Fruit fly (Drosophila melanogaster) whole organism, prepupa: ENCODE measurements around the gene CG32264.

ENCODE experiments used
- Blimp-1 ChIP-seq: fragments of 200-800 bp; sonication (Bioruptor generic); optimal IDR thresholded peaks from 3 replicates; lab custom pipeline; 2017; ENCODE audit warnings: missing biosample characterization, missing genetic modification characterization, mild to moderate bottlenecking, moderate library complexity, missing genetic modification reagents
- CG10669 ChIP-seq: fragments of 200-800 bp; sonication (Bioruptor generic); optimal IDR thresholded peaks from 3 replicates; lab custom pipeline; 2018; ENCODE audit warnings: missing biosample characterization, mild to moderate bottlenecking, missing genetic modification characterization, moderate library complexity
- CG11294 ChIP-seq: fragments of 200-800 bp; sonication (Bioruptor generic); IDR thresholded peaks from 2 replicates; pipeline ENCODE4 v1.3.6; 2022; ENCODE audit warnings: missing biosample characterization, missing genetic modification characterization
- CG11902 ChIP-seq: fragments of 200-800 bp; sonication (Bioruptor generic); optimal IDR thresholded peaks from 3 replicates; lab custom pipeline; 2016; ENCODE audit warnings: missing biosample characterization, missing genetic modification characterization
- CG15336 ChIP-seq: fragments of 200-800 bp; sonication (Bioruptor generic); IDR thresholded peaks from 2 replicates; pipeline ENCODE4 v1.3.6; 2022; ENCODE audit warnings: missing biosample characterization, missing genetic modification characterization
- CG1621 ChIP-seq: fragments of 200-800 bp; sonication (Bioruptor generic); optimal IDR thresholded peaks from 3 replicates; lab custom pipeline; 2018; ENCODE audit warnings: missing biosample characterization, mild to moderate bottlenecking, missing genetic modification characterization
- CG16779 ChIP-seq: fragments of 200-800 bp; sonication (Bioruptor generic); optimal IDR thresholded peaks from 3 replicates; lab custom pipeline; 2017; ENCODE audit warnings: missing biosample characterization, mild to moderate bottlenecking, missing genetic modification characterization
- CG3032 ChIP-seq: fragments of 200-800 bp; optimal IDR thresholded peaks from 2 replicates; lab custom pipeline; 2019; ENCODE audit warnings: missing biosample characterization, mild to moderate bottlenecking, missing genetic modification characterization, moderate library complexity
- CG32006 ChIP-seq: fragments of 200-800 bp; sonication (Bioruptor generic); optimal IDR thresholded peaks from 3 replicates; lab custom pipeline; 2017; ENCODE audit warnings: missing biosample characterization, mild to moderate bottlenecking, missing genetic modification characterization
- CG34406 ChIP-seq: fragments of 200-800 bp; sonication (Bioruptor generic); optimal IDR thresholded peaks from 3 replicates; lab custom pipeline; 2016; ENCODE audit warnings: missing biosample characterization, missing genetic modification characterization
- CG3919 ChIP-seq: fragments of 200-800 bp; sonication (Bioruptor generic); optimal IDR thresholded peaks from 3 replicates; lab custom pipeline; 2016; ENCODE audit warnings: missing biosample characterization, missing genetic modification characterization
- CG4318 ChIP-seq: fragments of 200-800 bp; sonication (Bioruptor generic); optimal IDR thresholded peaks from 3 replicates; lab custom pipeline; 2017; ENCODE audit warnings: missing biosample characterization, mild to moderate bottlenecking, missing genetic modification characterization
- CG6808 ChIP-seq: fragments of 200-800 bp; sonication (Bioruptor generic); optimal IDR thresholded peaks from 3 replicates; lab custom pipeline; 2017; ENCODE audit warnings: missing biosample characterization, missing genetic modification characterization, mild to moderate bottlenecking, moderate library complexity, missing genetic modification reagents
- CG6854 ChIP-seq: fragments of 200-800 bp; sonication (Bioruptor generic); optimal IDR thresholded peaks from 2 replicates; lab custom pipeline; 2017; ENCODE audit warnings: missing biosample characterization, mild to moderate bottlenecking, missing genetic modification characterization
- CG8119 ChIP-seq: fragments of 200-800 bp; sonication (Bioruptor generic); IDR thresholded peaks from 3 replicates; pipeline ENCODE4 v1.3.6; 2022; ENCODE audit warnings: missing biosample characterization, missing genetic modification characterization
- CG8319 ChIP-seq: fragments of 200-800 bp; sonication (Bioruptor generic); optimal IDR thresholded peaks from 3 replicates; lab custom pipeline; 2016; ENCODE audit warnings: missing biosample characterization, missing genetic modification characterization
- CG8632 ChIP-seq: fragments of 200-800 bp; sonication (Bioruptor generic); optimal IDR thresholded peaks from 3 replicates; lab custom pipeline; 2016; ENCODE audit warnings: missing biosample characterization, missing genetic modification characterization
- CG9139 ChIP-seq: fragments of 200-800 bp; sonication (Bioruptor generic); optimal IDR thresholded peaks from 3 replicates; lab custom pipeline; 2017; ENCODE audit warnings: missing biosample characterization, mild to moderate bottlenecking, missing genetic modification characterization
- Eip75B ChIP-seq: fragments of 200-800 bp; sonication (Bioruptor generic); optimal IDR thresholded peaks from 3 replicates; lab custom pipeline; 2016; ENCODE audit warnings: missing biosample characterization, missing genetic modification characterization
- Eip78C ChIP-seq: fragments of 200-800 bp; sonication (Bioruptor generic); peaks from one replicate; lab custom pipeline; 2016; ENCODE audit warnings: missing biosample characterization, missing genetic modification characterization
- Gug ChIP-seq: fragments of 200-800 bp; sonication (Bioruptor generic); IDR thresholded peaks from 2 replicates; pipeline ENCODE4 v1.3.6; 2022; ENCODE audit warnings: missing biosample characterization, missing genetic modification characterization
- Hr39 ChIP-seq: fragments of 200-800 bp; sonication (Bioruptor generic); optimal IDR thresholded peaks from 2 replicates; lab custom pipeline; 2016; ENCODE audit warnings: missing biosample characterization, missing genetic modification characterization
- Hr4 ChIP-seq: fragments of 200-800 bp; sonication (Bioruptor generic); optimal IDR thresholded peaks from 3 replicates; lab custom pipeline; 2016; ENCODE audit warnings: missing biosample characterization, missing genetic modification characterization
- Lpt ChIP-seq: fragments of 200-800 bp; sonication (Bioruptor generic); optimal IDR thresholded peaks from 3 replicates; lab custom pipeline; 2016; ENCODE audit warnings: missing biosample characterization, missing genetic modification characterization
- OdsH ChIP-seq: fragments of 200-800 bp; sonication (Bioruptor generic); optimal IDR thresholded peaks from 3 replicates; lab custom pipeline; 2016; ENCODE audit warnings: missing biosample characterization, missing genetic modification characterization
- Smox ChIP-seq: fragments of 200-800 bp; sonication (Bioruptor generic); optimal IDR thresholded peaks from 3 replicates; lab custom pipeline; 2016; ENCODE audit warnings: missing biosample characterization, missing genetic modification characterization
- Sox102F ChIP-seq: fragments of 200-800 bp; sonication (Bioruptor generic); optimal IDR thresholded peaks from 2 replicates; lab custom pipeline; 2016; ENCODE audit warnings: missing biosample characterization, mild to moderate bottlenecking, missing genetic modification characterization
- Sox14 ChIP-seq: fragments of 200-800 bp; sonication (Bioruptor generic); optimal IDR thresholded peaks from 3 replicates; lab custom pipeline; 2016; ENCODE audit warnings: missing biosample characterization, missing genetic modification characterization
- Sox15 ChIP-seq: fragments of 200-800 bp; sonication (Bioruptor generic); optimal IDR thresholded peaks from 3 replicates; lab custom pipeline; 2016; ENCODE audit warnings: missing biosample characterization, missing genetic modification characterization
- achi ChIP-seq: fragments of 200-800 bp; sonication (Bioruptor generic); optimal IDR thresholded peaks from 3 replicates; lab custom pipeline; 2016; ENCODE audit warnings: missing biosample characterization, missing genetic modification characterization
- acj6 ChIP-seq: fragments of 200-800 bp; sonication (Bioruptor generic); optimal IDR thresholded peaks from 3 replicates; lab custom pipeline; 2016; ENCODE audit warnings: missing biosample characterization, missing genetic modification characterization
- cyc ChIP-seq: fragments of 200-800 bp; sonication (Bioruptor generic); optimal IDR thresholded peaks from 3 replicates; lab custom pipeline; 2016; ENCODE audit warnings: missing biosample characterization, missing genetic modification characterization
- eg ChIP-seq: fragments of 200-800 bp; sonication (Bioruptor generic); IDR thresholded peaks from 3 replicates; pipeline ENCODE4 v1.3.6; 2022; ENCODE audit warnings: missing biosample characterization, missing genetic modification characterization
- esn ChIP-seq: fragments of 200-800 bp; sonication (Bioruptor generic); optimal IDR thresholded peaks from 2 replicates; lab custom pipeline; 2016; ENCODE audit warnings: missing biosample characterization, mild to moderate bottlenecking, missing genetic modification characterization, moderate library complexity
- fd85E ChIP-seq: fragments of 200-800 bp; sonication (Bioruptor generic); optimal IDR thresholded peaks from 3 replicates; lab custom pipeline; 2016; ENCODE audit warnings: missing biosample characterization, missing genetic modification characterization
- fkh ChIP-seq: fragments of 200-800 bp; sonication (Bioruptor generic); optimal IDR thresholded peaks from 3 replicates; lab custom pipeline; 2017; ENCODE audit warnings: missing biosample characterization, mild to moderate bottlenecking, missing genetic modification characterization, moderate library complexity
- net ChIP-seq: fragments of 200-800 bp; sonication (Bioruptor generic); optimal IDR thresholded peaks from 3 replicates; lab custom pipeline; 2016; ENCODE audit warnings: missing biosample characterization, missing genetic modification characterization
- pdm3 ChIP-seq: fragments of 200-800 bp; sonication (Bioruptor generic); optimal IDR thresholded peaks from 3 replicates; lab custom pipeline; 2016; ENCODE audit warnings: missing biosample characterization, missing genetic modification characterization
- spab ChIP-seq: fragments of 200-800 bp; sonication (Bioruptor generic); optimal IDR thresholded peaks from 2 replicates; lab custom pipeline; 2017; ENCODE audit warnings: missing biosample characterization, mild to moderate bottlenecking, missing genetic modification characterization, missing genetic modification reagents
- ss ChIP-seq, 2 experiments: fragments of 200-800 bp; sonication (Bioruptor generic); optimal IDR thresholded peaks; 2 replicates in 1 of 2; 3 replicates in 1 of 2; lab custom pipeline; 2017 to 2018; ENCODE audit warnings: mild to moderate bottlenecking in 2 of 2, missing biosample characterization in 2 of 2, missing genetic modification characterization in 2 of 2, moderate library complexity in 1 of 2
- svp ChIP-seq: fragments of 200-800 bp; sonication (Bioruptor generic); peaks from one replicate; lab custom pipeline; 2016; ENCODE audit warnings: missing biosample characterization, missing genetic modification characterization
- topi ChIP-seq: fragments of 200-800 bp; sonication (Bioruptor generic); optimal IDR thresholded peaks from 3 replicates; lab custom pipeline; 2016; ENCODE audit warnings: missing biosample characterization, missing genetic modification characterization

Gene CG32264

dm6 chr3L:3765782-3766520 is 40.3 kb downstream of the CG32264 start (continued):
- TF ChIP-seq fd85E (GFP tag; lab: Kevin White, UChicago) (no peak), CG4318 (GFP tag; lab: Kevin White, UChicago) (peak; percentile 38), spab (GFP tag; lab: Kevin White, UChicago) (peak; percentile 64), acj6 (peak; percentile 53), CG6808 (peak; percentile 71), Blimp-1 (GFP tag; lab: Kevin White, UChicago) (no peak), Sox102F (GFP tag; lab: Kevin White, UChicago) (peak; percentile 16), Sox14 (GFP tag; lab: Kevin White, UChicago) (peak; percentile 63), CG1621 (tag; lab: Kevin White, UChicago) (peak; percentile 65)

- TF ChIP-seq Eip75B (GFP tag; lab: Kevin White, UChicago) (no peak), CG11294 (GFP tag; lab: Robert Waterston, UW) (no peak), CG8319 (GFP tag; lab: Kevin White, UChicago) (no peak), achi (no peak), Hr4 (GFP tag; lab: Kevin White, UChicago) (no peak), pdm3 (no peak), CG15336 (GFP tag; lab: Robert Waterston, UW) (0 out of 2 replicates have a peak, but pooled peaks have one; percentile 17)
- TF ChIP-seq, all 60 proteins: peak for 1
These were observed 41.9 kb downstream of the CG32264 start for dm6 chr3L:3764338-3764737.

- TF ChIP-seq esn (GFP tag; lab: Kevin White, UChicago) (no peak), eg (GFP tag; lab: Robert Waterston, UW) (0 out of 3 replicates have a peak, but pooled peaks have one; percentile 15), fd85E (GFP tag; lab: Kevin White, UChicago) (no peak), CG8119 (no peak)
These were observed 42.9 kb downstream of the CG32264 start for dm6 chr3L:3763335-3763734.

dm6 chr3L:3760395-3760997 is 45.8 kb downstream of the CG32264 start:
- TF ChIP-seq CG34406 (GFP tag; lab: Kevin White, UChicago) = no peak
- no peak for TF ChIP-seq fd85E (GFP tag; lab: Kevin White, UChicago)
- TF ChIP-seq CG10669 (GFP tag; lab: Kevin White, UChicago) = no peak
- TF ChIP-seq net (GFP tag; lab: Kevin White, UChicago) = no peak
- TF ChIP-seq topi = no peak
- TF ChIP-seq Sox14 (GFP tag; lab: Kevin White, UChicago) = peak; percentile 12
- TF ChIP-seq CG1621 (tag; lab: Kevin White, UChicago) = no peak
- TF ChIP-seq fkh (GFP tag; lab: Kevin White, UChicago) = no peak
- no peak for TF ChIP-seq CG3919 (GFP tag; lab: Kevin White, UChicago)
- no peak for TF ChIP-seq Eip75B (GFP tag; lab: Kevin White, UChicago)
- peak; percentile 59 for TF ChIP-seq Eip78C (GFP tag; lab: Kevin White, UChicago)
- TF ChIP-seq svp (GFP tag; lab: Kevin White, UChicago) = peak; percentile 62
- TF ChIP-seq CG32006 (GFP tag; lab: Kevin White, UChicago) = no peak
- no peak for TF ChIP-seq CG3032 (tag; lab: Kevin White, UChicago)
- TF ChIP-seq Gug (GFP tag; lab: Robert Waterston, UW) = no peak
- no peak for TF ChIP-seq Lpt
- no peak for TF ChIP-seq CG16779 (tag; lab: Kevin White, UChicago)
- TF ChIP-seq OdsH (GFP tag; lab: Kevin White, UChicago) = no peak
- no peak for TF ChIP-seq CG8319 (GFP tag; lab: Kevin White, UChicago)
- TF ChIP-seq CG11294 (GFP tag; lab: Robert Waterston, UW) = no peak
- no peak for TF ChIP-seq ss (GFP tag; optimal IDR thresholded peaks at IDR 0.05; lab: Kevin White, UChicago)
- TF ChIP-seq CG9139 (GFP tag; lab: Kevin White, UChicago) = no peak
- TF ChIP-seq esn (GFP tag; lab: Kevin White, UChicago) = no peak
- peak; percentile 5 for TF ChIP-seq Hr4 (GFP tag; lab: Kevin White, UChicago)
- TF ChIP-seq Smox (GFP tag; lab: Kevin White, UChicago) = no peak
- no peak for TF ChIP-seq CG8632 (GFP tag; lab: Kevin White, UChicago)
- TF ChIP-seq CG6808 = no peak
- no peak for TF ChIP-seq Sox15 (GFP tag; lab: Kevin White, UChicago)
- peak; percentile 28 for TF ChIP-seq cyc (GFP tag; lab: Kevin White, UChicago)
- TF ChIP-seq CG15336 (GFP tag; lab: Robert Waterston, UW) = 0 out of 2 replicates have a peak, but pooled peaks have one; percentile 15
- TF ChIP-seq CG11902 = no peak
- TF ChIP-seq Blimp-1 (GFP tag; lab: Kevin White, UChicago) = no peak
- TF ChIP-seq acj6 = no peak
- no peak for TF ChIP-seq eg (GFP tag; lab: Robert Waterston, UW)
- peak; percentile 4 for TF ChIP-seq Hr39 (GFP tag; lab: Kevin White, UChicago)
- no peak for TF ChIP-seq CG6854
- TF ChIP-seq CG8119 = no peak
